Fruit fly (Drosophila melanogaster): ENCODE data around the gene barr.

DNA sequence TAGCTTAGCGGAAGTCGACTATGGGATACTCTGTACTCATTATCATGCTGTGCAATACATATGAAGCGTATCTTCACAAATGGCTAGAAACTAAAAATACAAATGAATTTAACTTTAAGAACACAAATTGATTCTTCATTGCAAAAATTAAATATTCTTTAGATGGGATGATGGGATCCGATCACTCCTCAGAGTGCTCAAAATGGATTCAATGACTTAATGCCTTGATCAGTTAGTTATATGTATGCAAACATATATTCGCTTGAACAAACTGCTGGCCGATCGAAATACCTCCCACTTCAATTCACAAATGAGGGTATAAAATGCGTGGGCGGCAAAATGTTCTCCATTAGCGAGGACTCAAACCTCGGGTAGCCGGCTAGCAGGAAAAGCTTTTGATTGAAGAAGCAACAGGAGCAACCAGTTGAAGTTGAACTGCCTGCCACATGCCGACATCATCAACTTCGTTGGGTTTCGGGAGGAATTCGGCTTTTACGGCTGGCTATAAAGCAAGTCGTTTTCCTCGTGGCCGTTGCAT is 33.7 kb downstream of the barr start, which contains the start of gene sNPF:
- no peak for TF ChIP-seq CTCF (optimal IDR thresholded peaks at IDR 0.05)
- TF ChIP-seq CG8478 (optimal IDR thresholded peaks at IDR 0.05): no peak
